Fruit fly (Drosophila melanogaster) whole organism, embryonic: ENCODE measurements around the gene Sirt6.

Source experiments
- Adf1 ChIP-seq: fragments of 200-800 bp; sonication (Bioruptor generic); IDR thresholded peaks from 2 replicates; pipeline ENCODE4 v1.3.6; 2022; ENCODE audit warnings: missing biosample characterization, missing genetic modification characterization
- Antp ChIP-seq: fragments of 200-800 bp; sonication (Bioruptor generic); optimal IDR thresholded peaks from 3 replicates; lab custom pipeline; 2016; ENCODE audit warnings: missing biosample characterization, missing genetic modification characterization
- CG10321 ChIP-seq: fragments of 200-800 bp; sonication (Bioruptor generic); IDR thresholded peaks from 2 replicates; pipeline ENCODE4 v1.3.6; 2022; ENCODE audit warnings: missing biosample characterization, missing genetic modification characterization
- CG12155 ChIP-seq: fragments of 200-800 bp; sonication (Bioruptor generic); optimal IDR thresholded peaks from 3 replicates; lab custom pipeline; 2016; ENCODE audit warnings: missing biosample characterization, missing genetic modification characterization
- CG1233 ChIP-seq: fragments of 200-800 bp; sonication (Bioruptor generic); optimal IDR thresholded peaks from 4 replicates; lab custom pipeline; 2018; ENCODE audit warnings: missing biosample characterization, mild to moderate bottlenecking, missing genetic modification characterization
- CG12942 ChIP-seq: fragments of 200-800 bp; sonication (Bioruptor generic); optimal IDR thresholded peaks from 3 replicates; lab custom pipeline; 2016; ENCODE audit warnings: missing biosample characterization, missing genetic modification characterization
- CG13296 ChIP-seq: fragments of 200-800 bp; sonication (Bioruptor generic); optimal IDR thresholded peaks from 3 replicates; lab custom pipeline; 2018; ENCODE audit warnings: missing biosample characterization, mild to moderate bottlenecking, missing genetic modification characterization
- CG15073 ChIP-seq: fragments of 200-800 bp; sonication (Bioruptor generic); optimal IDR thresholded peaks from 2 replicates; lab custom pipeline; 2016; ENCODE audit warnings: missing biosample characterization, missing genetic modification characterization
- CG1602 ChIP-seq: fragments of 200-800 bp; sonication (Bioruptor generic); optimal IDR thresholded peaks from 3 replicates; lab custom pipeline; 2016; ENCODE audit warnings: missing biosample characterization, missing genetic modification characterization
- CG18619 ChIP-seq: fragments of 200-800 bp; sonication (Bioruptor generic); optimal IDR thresholded peaks from 3 replicates; lab custom pipeline; 2017; ENCODE audit warnings: missing biosample characterization, mild to moderate bottlenecking, missing genetic modification characterization
- CG2712 ChIP-seq: fragments of 200-800 bp; optimal IDR thresholded peaks from 3 replicates; lab custom pipeline; 2019; ENCODE audit warnings: missing biosample characterization, mild to moderate bottlenecking, missing genetic modification characterization, moderate library complexity
- CG2875 ChIP-seq: fragments of 200-800 bp; sonication (Bioruptor generic); optimal IDR thresholded peaks from 2 replicates; lab custom pipeline; 2017; ENCODE audit warnings: missing biosample characterization, mild to moderate bottlenecking, missing genetic modification characterization, missing genetic modification reagents
- CG2889 ChIP-seq: fragments of 200-800 bp; sonication (Bioruptor generic); IDR thresholded peaks from 3 replicates; pipeline ENCODE4 v1.3.6; 2022; ENCODE audit warnings: missing biosample characterization, missing genetic modification characterization
- CG31365 ChIP-seq: fragments of 200-800 bp; sonication (Bioruptor generic); optimal IDR thresholded peaks from 2 replicates; lab custom pipeline; 2018; ENCODE audit warnings: missing biosample characterization, mild to moderate bottlenecking, missing genetic modification characterization
- CG31441 ChIP-seq: fragments of 200-800 bp; sonication (Bioruptor generic); IDR thresholded peaks from 2 replicates; pipeline ENCODE4 v1.3.6; 2022; ENCODE audit warnings: missing biosample characterization, missing genetic modification characterization
- CG4820 ChIP-seq: fragments of 200-800 bp; sonication (Bioruptor generic); optimal IDR thresholded peaks from 3 replicates; lab custom pipeline; 2016; ENCODE audit warnings: missing biosample characterization, missing genetic modification characterization
- CG6689 ChIP-seq: fragments of 200-800 bp; sonication (Bioruptor generic); IDR thresholded peaks from 2 replicates; pipeline ENCODE4 v1.3.6; 2022; ENCODE audit warnings: missing biosample characterization, missing genetic modification characterization
- CG6854 ChIP-seq: fragments of 200-800 bp; sonication (Bioruptor generic); optimal IDR thresholded peaks from 3 replicates; lab custom pipeline; 2017; ENCODE audit warnings: missing biosample characterization, mild to moderate bottlenecking, missing genetic modification characterization
- CG7839 ChIP-seq: fragments of 200-800 bp; sonication (Bioruptor generic); optimal IDR thresholded peaks from 3 replicates; lab custom pipeline; 2018; ENCODE audit warnings: missing biosample characterization, mild to moderate bottlenecking, missing genetic modification characterization, moderate library complexity
- CHES-1-like ChIP-seq: fragments of 200-800 bp; sonication (Bioruptor generic); optimal IDR thresholded peaks from 2 replicates; lab custom pipeline; 2016; ENCODE audit warnings: missing biosample characterization, missing genetic modification characterization
- CoRest ChIP-seq: fragments of 200-800 bp; sonication (Bioruptor generic); optimal IDR thresholded peaks from 3 replicates; lab custom pipeline; 2018; ENCODE audit warnings: missing biosample characterization, mild to moderate bottlenecking, missing genetic modification characterization, moderate library complexity
- Dip2 ChIP-seq: fragments of 200-800 bp; sonication (Bioruptor generic); IDR thresholded peaks from 2 replicates; pipeline ENCODE4 v1.3.6; 2022; ENCODE audit warnings: missing biosample characterization, missing genetic modification characterization
- E2f1 ChIP-seq: fragments of 200-800 bp; sonication (Bioruptor generic); IDR thresholded peaks from 2 replicates; pipeline ENCODE4 v1.3.6; 2022; ENCODE audit warnings: missing biosample characterization, missing genetic modification characterization
- Fer2 ChIP-seq: fragments of 200-800 bp; sonication (Bioruptor generic); optimal IDR thresholded peaks from 2 replicates; lab custom pipeline; 2018; ENCODE audit warnings: missing biosample characterization, mild to moderate bottlenecking, missing genetic modification characterization, moderate library complexity
- Gug ChIP-seq: fragments of 200-800 bp; sonication (Bioruptor generic); IDR thresholded peaks from 4 replicates; pipeline ENCODE4 v1.3.6; 2022; ENCODE audit warnings: missing biosample characterization, missing genetic modification characterization
- HHEX ChIP-seq: fragments of 200-800 bp; sonication (Bioruptor generic); optimal IDR thresholded peaks from 3 replicates; lab custom pipeline; 2017; ENCODE audit warnings: missing biosample characterization, mild to moderate bottlenecking, missing genetic modification characterization, missing genetic modification reagents
- Hmx ChIP-seq: fragments of 200-800 bp; sonication (Bioruptor generic); optimal IDR thresholded peaks from 2 replicates; lab custom pipeline; 2016; ENCODE audit warnings: missing biosample characterization, missing genetic modification characterization
- Hr3 ChIP-seq: fragments of 200-800 bp; sonication (Bioruptor generic); optimal IDR thresholded peaks from 3 replicates; lab custom pipeline; 2016; ENCODE audit warnings: missing biosample characterization, missing genetic modification characterization
- Hr51 ChIP-seq, 2 experiments: fragments of 200-800 bp; sonication (Bioruptor generic); optimal IDR thresholded peaks; 2 replicates in 1 of 2; 3 replicates in 1 of 2; lab custom pipeline; 2016 to 2018; ENCODE audit warnings: missing biosample characterization in 2 of 2, missing genetic modification characterization in 2 of 2, mild to moderate bottlenecking in 1 of 2, moderate library complexity in 1 of 2
- Jarid2 ChIP-seq: fragments of 200-800 bp; sonication (Bioruptor generic); optimal IDR thresholded peaks from 3 replicates; lab custom pipeline; 2017; ENCODE audit warnings: mild to moderate bottlenecking, missing biosample characterization, missing genetic modification reagents, missing genetic modification characterization
- Tbp ChIP-seq: fragments of >200 bp; optimal IDR thresholded peaks from 2 replicates; lab custom pipeline; 2018; ENCODE audit warnings: missing biosample characterization, missing genetic modification characterization
- Vsx1 ChIP-seq: fragments of 200-800 bp; sonication (Bioruptor generic); optimal IDR thresholded peaks from 2 replicates; lab custom pipeline; 2017; ENCODE audit warnings: missing biosample characterization, mild to moderate bottlenecking, missing genetic modification characterization, missing genetic modification reagents
- Xrp1 ChIP-seq: fragments of 200-800 bp; sonication (Bioruptor generic); IDR thresholded peaks from 2 replicates; pipeline ENCODE4 v1.3.6; 2022; ENCODE audit warnings: missing biosample characterization, missing genetic modification characterization
- abd-A ChIP-seq: fragments of 200-800 bp; sonication (Bioruptor generic); optimal IDR thresholded peaks from 3 replicates; lab custom pipeline; 2019; ENCODE audit warnings: missing biosample characterization, mild to moderate bottlenecking, missing genetic modification characterization, moderate library complexity
- ato ChIP-seq: fragments of 200-800 bp; sonication (Bioruptor generic); IDR thresholded peaks from 2 replicates; pipeline ENCODE4 v1.3.6; 2022; ENCODE audit warnings: missing biosample characterization, missing genetic modification characterization; ENCODE audit not compliant: partially characterized antibody
- da ChIP-seq: fragments of 200-800 bp; sonication (Bioruptor generic); optimal IDR thresholded peaks from 2 replicates; lab custom pipeline; 2016; ENCODE audit warnings: missing biosample characterization, missing genetic modification characterization
- ewg ChIP-seq: fragments of 200-800 bp; sonication (Bioruptor generic); optimal IDR thresholded peaks from 3 replicates; lab custom pipeline; 2017; ENCODE audit warnings: mild to moderate bottlenecking, missing biosample characterization, missing genetic modification reagents, missing genetic modification characterization
- eyg ChIP-seq: fragments of 200-800 bp; sonication (Bioruptor generic); optimal IDR thresholded peaks from 3 replicates; lab custom pipeline; 2016; ENCODE audit warnings: missing biosample characterization, missing genetic modification characterization
- fd96Cb ChIP-seq: fragments of 200-800 bp; sonication (Bioruptor generic); optimal IDR thresholded peaks from 2 replicates; lab custom pipeline; 2018; ENCODE audit warnings: missing biosample characterization, mild to moderate bottlenecking, missing genetic modification characterization, moderate library complexity
- gfzf ChIP-seq: fragments of 200-800 bp; sonication (Bioruptor generic); optimal IDR thresholded peaks from 2 replicates; lab custom pipeline; 2016; ENCODE audit warnings: missing biosample characterization, mild to moderate bottlenecking, missing genetic modification characterization, moderate library complexity
- grn ChIP-seq: fragments of 200-800 bp; sonication (Bioruptor generic); optimal IDR thresholded peaks from 3 replicates; lab custom pipeline; 2017; ENCODE audit warnings: missing biosample characterization, missing genetic modification characterization
- gt ChIP-seq: fragments of 200-800 bp; sonication (Bioruptor generic); IDR thresholded peaks from 2 replicates; pipeline ENCODE4 v1.3.6; 2022; ENCODE audit warnings: missing biosample characterization, missing genetic modification characterization
- luna ChIP-seq: fragments of 200-800 bp; sonication (Bioruptor generic); optimal IDR thresholded peaks from 2 replicates; lab custom pipeline; 2016; ENCODE audit warnings: missing biosample characterization, missing genetic modification characterization
- mirr ChIP-seq: fragments of 200-800 bp; sonication (Bioruptor generic); optimal IDR thresholded peaks from 3 replicates; lab custom pipeline; 2018; ENCODE audit warnings: missing biosample characterization, mild to moderate bottlenecking, missing genetic modification characterization
- nmo ChIP-seq: fragments of 200-800 bp; sonication (Bioruptor generic); optimal IDR thresholded peaks from 2 replicates; lab custom pipeline; 2018; ENCODE audit warnings: missing biosample characterization, mild to moderate bottlenecking, missing genetic modification characterization, moderate library complexity
- odd ChIP-seq: fragments of 200-800 bp; sonication (Bioruptor generic); optimal IDR thresholded peaks from 2 replicates; lab custom pipeline; 2017; ENCODE audit warnings: missing biosample characterization, mild to moderate bottlenecking, missing genetic modification characterization
- pnt ChIP-seq: fragments of 200-800 bp; sonication (Bioruptor generic); optimal IDR thresholded peaks from 3 replicates; lab custom pipeline; 2016; ENCODE audit warnings: missing biosample characterization, missing genetic modification characterization
- sc ChIP-seq, 3 experiments: fragments of >200 bp in 2 of 3; fragments of 200-800 bp in 1 of 3; sonication (Bioruptor generic) in 1 of 3; optimal IDR thresholded peaks; 2 replicates in 2 of 3; 3 replicates in 1 of 3; lab custom pipeline; 2017; ENCODE audit warnings: mild to moderate bottlenecking in 1 of 3, missing biosample characterization in 1 of 3, missing genetic modification characterization in 1 of 3, missing genetic modification reagents in 1 of 3
- seq ChIP-seq: fragments of 200-800 bp; sonication (Bioruptor generic); IDR thresholded peaks from 2 replicates; pipeline ENCODE4 v1.3.6; 2022; ENCODE audit warnings: missing biosample characterization, missing genetic modification characterization
- slou ChIP-seq: fragments of 200-800 bp; sonication (Bioruptor generic); optimal IDR thresholded peaks from 3 replicates; lab custom pipeline; 2016; ENCODE audit warnings: missing biosample characterization, missing genetic modification characterization
- zfh2 ChIP-seq: fragments of 200-800 bp; sonication (Bioruptor generic); optimal IDR thresholded peaks from 2 replicates; lab custom pipeline; 2016; ENCODE audit warnings: missing biosample characterization, missing genetic modification characterization

Gene Sirt6

dm6 chr3R:10261800-10262199 is at the start of gene Sirt6, which contains the start of gene pont (continued):
- TF ChIP-seq zfh2 (GFP tag; lab: Kevin White, UChicago) (peak; percentile 55), Antp (GFP tag; lab: Kevin White, UChicago) (peak; percentile 50), mirr (peak; percentile 20), CG2875 (GFP tag; lab: Kevin White, UChicago) (peak; percentile 86), CG2712 (peak; percentile 98), HHEX (peak; percentile 92), nmo (peak; percentile 99), Fer2 (tag; lab: Kevin White, UChicago) (peak; percentile 90), da (GFP tag; lab: Kevin White, UChicago) (no peak), Dip2 (GFP tag; lab: Robert Waterston, UW) (no peak), luna (GFP tag; lab: Kevin White, UChicago) (no peak), Adf1 (GFP tag; lab: Robert Waterston, UW) (no peak), grn (GFP tag; lab: Kevin White, UChicago) (no peak), CG1602 (peak; percentile 96), Jarid2 (GFP tag; lab: Kevin White, UChicago) (peak; percentile 66), CG15073 (GFP tag; lab: Kevin White, UChicago) (peak; percentile 58), Tbp (GFP tag; lab: Kevin White, UChicago) (no peak), CG31441 (no peak), CG7839 (tag; lab: Kevin White, UChicago) (peak; percentile 98), gfzf (GFP tag; lab: Kevin White, UChicago) (peak; percentile 66), CG13296 (GFP tag; lab: Kevin White, UChicago) (peak; percentile 93), gt (GFP tag; lab: Robert Waterston, UW) (no peak), CG12155 (peak; percentile 91), CG6854 (peak; percentile 79), CG1233 (GFP tag; lab: Kevin White, UChicago) (peak; percentile 94), E2f1 (GFP tag; lab: Robert Waterston, UW) (no peak), seq (no peak), slou (GFP tag; lab: Kevin White, UChicago) (peak; percentile 87), Hr51 (GFP tag; optimal IDR thresholded peaks at IDR 0.05; lab: Kevin White, UChicago) (peak; percentile 41 to 96), CG4820 (peak; percentile 92), Hr3 (peak; percentile 97), CG2889 (GFP tag; lab: Robert Waterston, UW) (no peak), Xrp1 (no peak), CG31365 (tag; lab: Kevin White, UChicago) (peak; percentile 33), CHES-1-like (GFP tag; lab: Kevin White, UChicago) (peak; percentile 2), odd (GFP tag; lab: Kevin White, UChicago) (peak; percentile 83), CG12942 (GFP tag; lab: Kevin White, UChicago) (peak; percentile 92), Vsx1 (GFP tag; lab: Kevin White, UChicago) (peak; percentile 82), ato (GFP tag; lab: Robert Waterston, UW) (no peak), CG6689 (GFP tag; lab: Robert Waterston, UW) (no peak), CoRest (peak; percentile 98), ewg (peak; percentile 88), Gug (peak; percentile 82), pnt (GFP tag; lab: Kevin White, UChicago) (peak; percentile 48), CG10321 (GFP tag; lab: Robert Waterston, UW) (no peak), abd-A (tag; lab: Kevin White, UChicago) (peak; percentile 88), eyg (GFP tag; lab: Kevin White, UChicago) (peak; percentile 15), sc (optimal IDR thresholded peaks at IDR 0.05; lab: Kevin White, UChicago) (no peak), sc (GFP tag; optimal IDR thresholded peaks at IDR 0.05; lab: Kevin White, UChicago) (peak; percentile 88), Hmx (GFP tag; lab: Kevin White, UChicago) (peak; percentile 23), CG18619 (GFP tag; lab: Kevin White, UChicago) (peak; percentile 91), fd96Cb (tag; lab: Kevin White, UChicago) (peak; percentile 97)
